Worm (Caenorhabditis elegans) whole organism, L1 larva: Measurements from ENCODE around the gene npp-1.

Source experiments
- C04F5.9 ChIP-seq: sonication (generic microtip); optimal IDR thresholded peaks from 2 replicates; lab custom pipeline; 2016; ENCODE audit warnings: missing genetic modification characterization, missing compliant biosample characterization
- C16A3.4 ChIP-seq: fragments of 150-350 bp; optimal IDR thresholded peaks from 2 replicates; lab custom pipeline; 2014; ENCODE audit warnings: missing biosample characterization, missing genetic modification characterization
- C34B4.2 ChIP-seq: sonication (generic microtip); optimal IDR thresholded peaks from 2 replicates; lab custom pipeline; 2017; ENCODE audit warnings: mild to moderate bottlenecking, missing genetic modification characterization, missing compliant biosample characterization
- F16B12.6 ChIP-seq: fragments of 150-350 bp; optimal IDR thresholded peaks from 2 replicates; lab custom pipeline; 2014; ENCODE audit warnings: missing biosample characterization, missing genetic modification characterization
- aha-1 ChIP-seq: fragments of 150-350 bp; optimal IDR thresholded peaks from 2 replicates; lab custom pipeline; 2014; ENCODE audit warnings: missing biosample characterization, missing genetic modification characterization
- alr-1 ChIP-seq: fragments of 200-800 bp; sonication (Bioruptor generic); optimal IDR thresholded peaks from 2 replicates; lab custom pipeline; 2018; ENCODE audit warnings: borderline replicate concordance, mild to moderate bottlenecking, missing genetic modification characterization, missing compliant biosample characterization
- ama-1 ChIP-seq: fragments of 150-350 bp; optimal IDR thresholded peaks from 2 replicates; lab custom pipeline; 2014
- ceh-8 ChIP-seq: fragments of 200-800 bp; sonication (Bioruptor generic); optimal IDR thresholded peaks from 2 replicates; lab custom pipeline; 2018; ENCODE audit warnings: mild to moderate bottlenecking, missing genetic modification characterization, moderate library complexity, missing compliant biosample characterization
- ceh-82 ChIP-seq, 3 experiments: fragments of 150-350 bp in 1 of 3; sonication (generic microtip) in 2 of 3; optimal IDR thresholded peaks; 2 replicates each; lab custom pipeline; 2014 to 2017; ENCODE audit warnings: missing biosample characterization in 3 of 3, missing genetic modification characterization in 3 of 3
- ceh-88 ChIP-seq: fragments of 200-800 bp; sonication (Bioruptor generic); IDR thresholded peaks from 2 replicates; pipeline ENCODE4 v1.3.6; 2022; ENCODE audit warnings: missing genetic modification characterization, missing compliant biosample characterization
- ceh-90 ChIP-seq: sonication (generic microtip); optimal IDR thresholded peaks from 2 replicates; lab custom pipeline; 2016; ENCODE audit warnings: missing genetic modification characterization, missing compliant biosample characterization
- ces-1 ChIP-seq: fragments of 150-350 bp; optimal IDR thresholded peaks from 2 replicates; lab custom pipeline; 2014; ENCODE audit warnings: missing biosample characterization, missing genetic modification reagents, missing genetic modification characterization
- efl-1 ChIP-seq, 4 experiments: fragments of 150-350 bp; optimal IDR thresholded peaks in 3 of 4; peaks in 1 of 4; 1 replicate in 1 of 4; 2 replicates in 3 of 4; lab custom pipeline; 2014; ENCODE audit warnings: missing biosample characterization in 2 of 4, missing genetic modification characterization in 2 of 4, missing genetic modification reagents in 2 of 4
- elt-2 ChIP-seq: sonication (generic microtip); optimal IDR thresholded peaks from 2 replicates; lab custom pipeline; 2016; ENCODE audit warnings: missing genetic modification characterization, mild to moderate bottlenecking, inconsistent platforms, missing compliant biosample characterization, missing genetic modification reagents
- elt-3 ChIP-seq, 6 experiments: fragments of 150-350 bp in 1 of 6; sonication (generic microtip); optimal IDR thresholded peaks; 2 replicates each; lab custom pipeline; 2017 to 2018; ENCODE audit warnings: missing biosample characterization in 6 of 6, missing genetic modification characterization in 6 of 6, inconsistent platforms in 1 of 6
- fkh-8 ChIP-seq: sonication (generic microtip); optimal IDR thresholded peaks from 2 replicates; lab custom pipeline; 2016; ENCODE audit warnings: mild to moderate bottlenecking, missing genetic modification characterization, missing compliant biosample characterization
- fos-1 ChIP-seq: fragments of 150-350 bp; optimal IDR thresholded peaks from 2 replicates; lab custom pipeline; 2014; ENCODE audit warnings: missing biosample characterization, missing genetic modification characterization
- grh-1 ChIP-seq: fragments of 200-800 bp; sonication (Bioruptor generic); IDR thresholded peaks from 2 replicates; pipeline ENCODE4 v1.3.6; 2022; ENCODE audit warnings: missing genetic modification reagents, missing genetic modification characterization, missing compliant biosample characterization
- hlh-17 ChIP-seq: fragments of 200-800 bp; sonication (Bioruptor generic); optimal IDR thresholded peaks from 2 replicates; lab custom pipeline; 2018; ENCODE audit warnings: missing genetic modification characterization, mild to moderate bottlenecking, missing compliant biosample characterization, moderate library complexity, borderline replicate concordance
- hpl-2 ChIP-seq: fragments of 150-350 bp; optimal IDR thresholded peaks from 2 replicates; lab custom pipeline; 2014; ENCODE audit warnings: missing biosample characterization, missing genetic modification reagents, missing genetic modification characterization
- isw-1 ChIP-seq: fragments of 200-800 bp; sonication (Bioruptor generic); IDR thresholded peaks from 2 replicates; pipeline ENCODE4 v1.3.6; 2022; ENCODE audit warnings: missing genetic modification characterization, missing compliant biosample characterization
- lin-13 ChIP-seq: fragments of 150-350 bp; optimal IDR thresholded peaks from 2 replicates; lab custom pipeline; 2014; ENCODE audit warnings: missing biosample characterization, missing genetic modification reagents, missing genetic modification characterization
- lin-14 ChIP-seq: fragments of 200-800 bp; sonication (Bioruptor generic); optimal IDR thresholded peaks from 2 replicates; lab custom pipeline; 2018; ENCODE audit warnings: mild to moderate bottlenecking, missing genetic modification characterization, moderate library complexity, missing compliant biosample characterization
- lin-15B ChIP-seq: fragments of 150-350 bp; sonication (generic microtip); optimal IDR thresholded peaks from 3 replicates; lab custom pipeline; 2014; ENCODE audit warnings: missing biosample characterization, missing genetic modification characterization
- lin-35 ChIP-seq, 2 experiments: fragments of 150-350 bp; optimal IDR thresholded peaks; 2 replicates each; lab custom pipeline; 2014; ENCODE audit warnings: missing biosample characterization in 2 of 2, missing genetic modification characterization in 2 of 2, missing genetic modification reagents in 2 of 2
- mdl-1 ChIP-seq, 2 experiments: fragments of 150-350 bp; optimal IDR thresholded peaks; 2 replicates each; lab custom pipeline; 2014 to 2017; ENCODE audit warnings: missing biosample characterization in 2 of 2, missing genetic modification characterization in 2 of 2, inconsistent platforms in 1 of 2
- mef-2 ChIP-seq: fragments of 150-350 bp; optimal IDR thresholded peaks from 2 replicates; lab custom pipeline; 2014; ENCODE audit warnings: missing biosample characterization, missing genetic modification characterization
- mep-1 ChIP-seq: fragments of 150-350 bp; optimal IDR thresholded peaks from 2 replicates; lab custom pipeline; 2014; ENCODE audit warnings: missing biosample characterization, missing genetic modification characterization
- nhr-11 ChIP-seq: fragments of 150-350 bp; optimal IDR thresholded peaks from 2 replicates; lab custom pipeline; 2014; ENCODE audit warnings: missing biosample characterization, missing genetic modification characterization
- nhr-12 ChIP-seq: sonication (generic microtip); optimal IDR thresholded peaks from 2 replicates; lab custom pipeline; 2017; ENCODE audit warnings: missing biosample characterization, missing genetic modification characterization
- nhr-20 ChIP-seq: sonication (generic microtip); optimal IDR thresholded peaks from 2 replicates; lab custom pipeline; 2016; ENCODE audit warnings: mild to moderate bottlenecking, missing genetic modification characterization, missing compliant biosample characterization
- nhr-47 ChIP-seq: sonication (generic microtip); optimal IDR thresholded peaks from 2 replicates; lab custom pipeline; 2016; ENCODE audit warnings: mild to moderate bottlenecking, missing genetic modification characterization, moderate library complexity, missing compliant biosample characterization
- nhr-71 ChIP-seq: sonication (generic microtip); optimal IDR thresholded peaks from 2 replicates; lab custom pipeline; 2016; ENCODE audit warnings: mild to moderate bottlenecking, missing genetic modification characterization, moderate library complexity, missing compliant biosample characterization
- nhr-77 ChIP-seq: fragments of 150-350 bp; optimal IDR thresholded peaks from 2 replicates; lab custom pipeline; 2014; ENCODE audit warnings: missing biosample characterization, missing genetic modification characterization
- nhr-84 ChIP-seq: sonication (generic microtip); optimal IDR thresholded peaks from 2 replicates; lab custom pipeline; 2017; ENCODE audit warnings: missing biosample characterization, missing genetic modification characterization
- nhr-85 ChIP-seq: sonication (generic microtip); peaks from one replicate; lab custom pipeline; 2016; ENCODE audit warnings: missing genetic modification characterization, inconsistent platforms, missing compliant biosample characterization
- nhr-90 ChIP-seq: sonication (generic microtip); optimal IDR thresholded peaks from 2 replicates; lab custom pipeline; 2016; ENCODE audit warnings: mild to moderate bottlenecking, missing genetic modification characterization, missing compliant biosample characterization; ENCODE audit not compliant: poor library complexity
- pax-3 ChIP-seq: fragments of 200-800 bp; sonication (Bioruptor generic); optimal IDR thresholded peaks from 2 replicates; lab custom pipeline; 2018; ENCODE audit warnings: mild to moderate bottlenecking, missing genetic modification characterization, moderate library complexity, missing compliant biosample characterization
- snpc-4 ChIP-seq: fragments of 150-350 bp; optimal IDR thresholded peaks from 2 replicates; lab custom pipeline; 2014; ENCODE audit warnings: missing biosample characterization, missing genetic modification characterization
- snu-23 ChIP-seq: sonication (generic microtip); optimal IDR thresholded peaks from 2 replicates; lab custom pipeline; 2016; ENCODE audit warnings: missing genetic modification characterization, missing compliant biosample characterization
- tbx-2 ChIP-seq: sonication (generic microtip); optimal IDR thresholded peaks from 2 replicates; lab custom pipeline; 2016; ENCODE audit warnings: missing genetic modification characterization, missing compliant biosample characterization
- tlp-1 ChIP-seq: fragments of 150-350 bp; optimal IDR thresholded peaks from 2 replicates; lab custom pipeline; 2014; ENCODE audit warnings: missing biosample characterization, missing genetic modification characterization
- unc-130 ChIP-seq: fragments of 150-350 bp; optimal IDR thresholded peaks from 2 replicates; lab custom pipeline; 2017; ENCODE audit warnings: missing biosample characterization, missing genetic modification characterization, inconsistent platforms
- unc-62 ChIP-seq: fragments of 150-350 bp; optimal IDR thresholded peaks from 2 replicates; lab custom pipeline; 2014; ENCODE audit warnings: missing biosample characterization, missing genetic modification reagents, missing genetic modification characterization
- unc-86 ChIP-seq: sonication (generic microtip); optimal IDR thresholded peaks from 2 replicates; lab custom pipeline; 2016; ENCODE audit warnings: missing genetic modification characterization, missing compliant biosample characterization
- vab-15 ChIP-seq: sonication (generic microtip); optimal IDR thresholded peaks from 2 replicates; lab custom pipeline; 2017; ENCODE audit warnings: missing genotype, mild to moderate bottlenecking, missing genetic modification characterization, missing compliant biosample characterization
- xbp-1 ChIP-seq: sonication (generic microtip); optimal IDR thresholded peaks from 2 replicates; lab custom pipeline; 2016; ENCODE audit warnings: missing genetic modification characterization, missing compliant biosample characterization
- zip-4 ChIP-seq: fragments of 200-800 bp; sonication (Bioruptor generic); optimal IDR thresholded peaks from 2 replicates; lab custom pipeline; 2018; ENCODE audit warnings: mild to moderate bottlenecking, missing genetic modification characterization, moderate library complexity, missing compliant biosample characterization

The npp-1 gene

ce11 chrIV:9867915-9868314, 9.6 kb downstream of the npp-1 start (continued):
- TF ChIP-seq ceh-90 (tag; lab: Kevin White, UChicago) (no peak), nhr-47 (tag; lab: Kevin White, UChicago) (peak; percentile 71), efl-1 (optimal IDR thresholded peaks at IDR 0.05; lab: Kevin White, UChicago) (peak in 1 of 2 experiments; percentile 17), efl-1 (GFP tag; optimal IDR thresholded peaks at IDR 0.05 in 1 of 2; lab: Kevin White, UChicago) (peak in 1 of 2 experiments; percentile 94), grh-1 (GFP tag; lab: Robert Waterston, UW) (peak; percentile 83), unc-130 (tag; lab: Kevin White, UChicago) (peak; percentile 89), lin-35 (GFP tag; optimal IDR thresholded peaks at IDR 0.05; lab: Kevin White, UChicago) (peak in 1 of 2 experiments; percentile 74), tbx-2 (tag; lab: Kevin White, UChicago) (peak; percentile 84), isw-1 (GFP tag; lab: Robert Waterston, UW) (no peak), ces-1 (GFP tag; lab: Kevin White, UChicago) (no peak), mef-2 (tag; lab: Kevin White, UChicago) (no peak), ama-1 (lab: Kevin White, UChicago) (no peak), lin-14 (GFP tag; lab: Kevin White, UChicago) (peak; percentile 84), xbp-1 (tag; lab: Kevin White, UChicago) (no peak), ceh-88 (GFP tag; lab: Robert Waterston, UW) (0 out of 2 replicates have a peak, but pooled peaks have one; percentile 21), fkh-8 (no peak), alr-1 (tag; lab: Kevin White, UChicago) (no peak), nhr-84 (no peak), unc-62 (GFP tag; lab: Kevin White, UChicago) (no peak), nhr-12 (tag; lab: Kevin White, UChicago) (no peak), mep-1 (peak; percentile 53), mdl-1 (tag; optimal IDR thresholded peaks at IDR 0.05; lab: Kevin White, UChicago) (peak in 1 of 2 experiments; percentile 64), C34B4.2 (tag; lab: Kevin White, UChicago) (no peak), nhr-90 (tag; lab: Kevin White, UChicago) (peak; percentile 87), vab-15 (tag; lab: Kevin White, UChicago) (no peak), aha-1 (tag; lab: Kevin White, UChicago) (no peak), nhr-11 (no peak), nhr-71 (tag; lab: Kevin White, UChicago) (peak; percentile 93), lin-15B (tag; lab: Kevin White, UChicago) (no peak), C16A3.4 (tag; lab: Kevin White, UChicago) (peak; percentile 44), hlh-17 (GFP tag; lab: Kevin White, UChicago) (no peak), C04F5.9 (tag; lab: Kevin White, UChicago) (no peak), nhr-85 (peak; percentile 98), nhr-20 (tag; lab: Kevin White, UChicago) (peak; percentile 96)

ce11 chrIV:9869344-9869743, 11.1 kb downstream of the npp-1 start:
- no peak for TF ChIP-seq ceh-90 (tag; lab: Kevin White, UChicago)
- TF ChIP-seq tbx-2 (tag; lab: Kevin White, UChicago), result peak; percentile 45
- no peak for TF ChIP-seq nhr-84
- TF ChIP-seq lin-14 (GFP tag; lab: Kevin White, UChicago), result peak; percentile 31
- peak; percentile 16 for TF ChIP-seq nhr-77 (tag; lab: Kevin White, UChicago)

- TF ChIP-seq tlp-1 (no peak), ceh-8 (GFP tag; lab: Kevin White, UChicago) (no peak), lin-13 (GFP tag; lab: Kevin White, UChicago) (no peak), F16B12.6 (tag; lab: Kevin White, UChicago) (no peak), efl-1 (optimal IDR thresholded peaks at IDR 0.05; lab: Kevin White, UChicago) (no peak), efl-1 (GFP tag; optimal IDR thresholded peaks at IDR 0.05 in 1 of 2; lab: Kevin White, UChicago) (peak in 1 of 2 experiments; percentile 53), grh-1 (GFP tag; lab: Robert Waterston, UW) (no peak), snpc-4 (no peak), ceh-82 (tag; optimal IDR thresholded peaks at IDR 0.05; lab: Kevin White, UChicago) (no peak), C04F5.9 (tag; lab: Kevin White, UChicago) (no peak), aha-1 (tag; lab: Kevin White, UChicago) (no peak), elt-3 (tag; optimal IDR thresholded peaks at IDR 0.05; lab: Kevin White, UChicago) (no peak), zip-4 (no peak), nhr-47 (tag; lab: Kevin White, UChicago) (no peak), pax-3 (tag; lab: Kevin White, UChicago) (no peak), elt-2 (tag; lab: Kevin White, UChicago) (no peak), fos-1 (no peak), hpl-2 (GFP tag; lab: Kevin White, UChicago) (no peak), alr-1 (tag; lab: Kevin White, UChicago) (no peak), unc-86 (tag; lab: Kevin White, UChicago) (no peak), isw-1 (GFP tag; lab: Robert Waterston, UW) (no peak), nhr-11 (no peak), snu-23 (GFP tag; lab: Kevin White, UChicago) (no peak)
Measured at ce11 chrIV:9872210-9872609, 13.9 kb downstream of the npp-1 start.
